Worm (Caenorhabditis elegans): Measurements from ENCODE around the gene rips-1.

The rips-1 gene

ce11 chrV:3811541-3811940 is 39.7 kb downstream of the rips-1 start, which contains the start of gene scl-13:
scl-13 (minus strand) TSS chrV:3811641.
- TF ChIP-seq unc-62 (GFP tag; optimal IDR thresholded peaks at IDR 0.05 in 1 of 2) = no peak
- no peak for TF ChIP-seq unc-62 (tag; optimal IDR thresholded peaks at IDR 0.05)
- TF ChIP-seq nhr-42 (GFP tag; IDR thresholded peaks at IDR 0.05) = no peak
- TF ChIP-seq mep-1 (tag; optimal IDR thresholded peaks at IDR 0.05) = no peak
- no peak for TF ChIP-seq unc-39 (tag; optimal IDR thresholded peaks at IDR 0.05)
- TF ChIP-seq nhr-77 (tag; optimal IDR thresholded peaks at IDR 0.05) = no peak
- TF ChIP-seq F49E8.2 (tag; optimal IDR thresholded peaks at IDR 0.05; ENCODE audit: borderline replicate concordance) = no peak
- TF ChIP-seq zag-1 (tag; optimal IDR thresholded peaks at IDR 0.05) = no peak

ce11 chrV:3812291-3812690 is 40.5 kb downstream of the rips-1 start, which contains the start of gene scl-12:
scl-12 (plus strand) TSS chrV:3812591.
- TF ChIP-seq aha-1 (tag) (peak; percentile 47), T26A8.4 (GFP tag; IDR thresholded peaks at IDR 0.05) (no peak), lin-13 (GFP tag; optimal IDR thresholded peaks at IDR 0.05) (no peak), dmd-8 (GFP tag; IDR thresholded peaks at IDR 0.05) (0 out of 2 replicates have a peak, but pooled peaks have one; percentile 31)

- TF ChIP-seq aha-1 (tag) (peak; percentile 7), set-16 (GFP tag; IDR thresholded peaks at IDR 0.05) (peak; percentile 51), attf-4 (tag; optimal IDR thresholded peaks at IDR 0.05) (no peak)
Measured at ce11 chrV:3814009-3814408, 42.2 kb downstream of the rips-1 start.

ce11 chrV:3814938-3815337 is 43.1 kb downstream of the rips-1 start, which contains the start of gene H10D18.1:
H10D18.1 (plus strand) TSS chrV:3815214.
- TF ChIP-seq mdl-1 (tag; optimal IDR thresholded peaks at IDR 0.05) (peak in 1 of 2 experiments; percentile 6), hlh-30 (tag; optimal IDR thresholded peaks at IDR 0.05; ENCODE audit: insufficient read depth) (peak; percentile 46), F26F4.8 (GFP tag; conservative IDR thresholded peaks at IDR 0.05) (no peak)

- TF ChIP-seq nhr-42 (GFP tag; IDR thresholded peaks at IDR 0.05) (no peak), mep-1 (tag; optimal IDR thresholded peaks at IDR 0.05) (no peak), zip-2 (tag; optimal IDR thresholded peaks at IDR 0.05) (no peak), ceh-32 (tag; optimal IDR thresholded peaks at IDR 0.05; ENCODE audit: poor library complexity) (no peak), tag-97 (GFP tag; IDR thresholded peaks at IDR 0.05) (no peak), lin-39 (tag; optimal IDR thresholded peaks at IDR 0.05) (no peak), nhr-6 (tag; optimal IDR thresholded peaks at IDR 0.05) (no peak), nhr-76 (tag; optimal IDR thresholded peaks at IDR 0.05) (no peak), nhr-11 (tag; optimal IDR thresholded peaks at IDR 0.05) (no peak), daf-19 (GFP tag; conservative IDR thresholded peaks at IDR 0.05) (no peak), Y5F2A.4 (GFP tag; optimal IDR thresholded peaks at IDR 0.05) (no peak), aha-1 (tag) (no peak)
Measured at ce11 chrV:3820875-3821274, 49.1 kb downstream of the rips-1 start.

All from whole organism, L4 larva.